Fruit fly (Drosophila melanogaster): ENCODE data around the gene CG9782.
A peak's percentile ranks its signal among the peaks of the same experiment; 100 is the strongest.

dm6 chrX:16643363-16643946, 22.1 kb upstream of the CG9782 start:
- TF ChIP-seq CG10348 (GFP tag; IDR thresholded peaks at IDR 0.05) (no peak), Pif1A (GFP tag; optimal IDR thresholded peaks at IDR 0.05) (no peak), CG32121 (GFP tag; IDR thresholded peaks at IDR 0.05) (no peak), EcR (GFP tag; optimal IDR thresholded peaks at IDR 0.05) (peak; percentile 80), Snoo (tag; optimal IDR thresholded peaks at IDR 0.05) (no peak)
